Fruit fly (Drosophila melanogaster): ENCODE measurements around the gene Cph.

Cph gene

DNA sequence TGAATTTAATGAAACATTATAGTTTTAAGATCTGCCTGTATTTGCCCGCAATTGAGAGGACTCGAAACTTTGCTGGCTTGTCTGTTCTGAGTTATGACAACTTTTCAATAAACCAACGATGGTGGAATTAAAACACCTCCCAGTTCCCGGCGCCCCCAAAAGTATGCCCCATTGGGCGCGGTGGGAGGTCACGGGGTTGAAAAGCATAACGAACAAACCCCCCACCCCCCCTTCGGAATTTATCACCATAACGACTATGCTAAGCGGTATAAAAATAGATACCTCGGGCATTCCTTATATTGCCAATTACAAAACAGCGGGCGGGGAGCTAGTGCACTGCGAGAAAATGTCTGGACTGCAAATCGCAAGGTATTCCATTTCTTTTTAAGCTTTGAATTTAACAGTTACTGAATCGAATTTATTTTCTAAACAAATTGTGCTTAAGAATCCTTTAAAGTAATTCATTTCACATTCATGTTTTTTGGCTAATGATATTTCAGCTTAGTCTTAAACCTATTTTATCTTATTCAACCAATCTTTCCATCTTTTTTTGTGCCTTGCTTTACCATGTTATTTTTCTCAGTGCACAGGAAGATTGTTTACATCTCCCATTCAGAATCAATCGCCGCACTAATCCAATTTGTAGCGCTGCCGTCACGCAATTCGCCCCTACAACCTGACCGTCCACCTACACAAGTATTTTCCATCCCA is 36.1 kb upstream of the Cph start (continued):
- TF ChIP-seq HLH54F (GFP tag; optimal IDR thresholded peaks at IDR 0.05): peak; percentile 71
- peak; percentile 63 for TF ChIP-seq CG18011 (GFP tag; optimal IDR thresholded peaks at IDR 0.05)
- TF ChIP-seq Xbp1 (GFP tag; optimal IDR thresholded peaks at IDR 0.05): peak; percentile 89
- TF ChIP-seq Hsf (GFP tag; optimal IDR thresholded peaks at IDR 0.05): peak; percentile 90
- TF ChIP-seq oc (tag; optimal IDR thresholded peaks at IDR 0.05): peak; percentile 78
- peak; percentile 76 for TF ChIP-seq CG9215 (GFP tag; IDR thresholded peaks at IDR 0.05)
- TF ChIP-seq B-H2 (GFP tag; optimal IDR thresholded peaks at IDR 0.05): peak; percentile 24
- TF ChIP-seq CG1647 (GFP tag; optimal IDR thresholded peaks at IDR 0.05): no peak
- peak; percentile 87 for TF ChIP-seq dmrt11E (tag; optimal IDR thresholded peaks at IDR 0.05)
- no peak for TF ChIP-seq cg (GFP tag; optimal IDR thresholded peaks at IDR 0.05)
- peak; percentile 64 for TF ChIP-seq CG10462 (GFP tag; optimal IDR thresholded peaks at IDR 0.05)
- no peak for TF ChIP-seq CG1832 (GFP tag; optimal IDR thresholded peaks at IDR 0.05)
- peak; percentile 85 for TF ChIP-seq tx (GFP tag; optimal IDR thresholded peaks at IDR 0.05)
- peak; percentile 68 for TF ChIP-seq CG15011 (GFP tag; optimal IDR thresholded peaks at IDR 0.05)
- TF ChIP-seq CG4707 (GFP tag; optimal IDR thresholded peaks at IDR 0.05): no peak
- peak; percentile 73 for TF ChIP-seq CG30431 (GFP tag; optimal IDR thresholded peaks at IDR 0.05)
- no peak for TF ChIP-seq hb (GFP tag; IDR thresholded peaks at IDR 0.05; ENCODE audit: partially characterized antibody)
- no peak for TF ChIP-seq kay (GFP tag; optimal IDR thresholded peaks at IDR 0.05)
- TF ChIP-seq CG17359 (tag; optimal IDR thresholded peaks at IDR 0.05): peak; percentile 76
- TF ChIP-seq zen2 (GFP tag; IDR thresholded peaks at IDR 0.05; ENCODE audit: partially characterized antibody): no peak
- no peak for TF ChIP-seq h (optimal IDR thresholded peaks at IDR 0.05)
- peak; percentile 66 for TF ChIP-seq CG6254 (GFP tag; optimal IDR thresholded peaks at IDR 0.05)
- peak; percentile 73 for TF ChIP-seq Aef1 (GFP tag; IDR thresholded peaks at IDR 0.05)
- peak; percentile 68 for TF ChIP-seq NC2α (GFP tag; optimal IDR thresholded peaks at IDR 0.05)
- TF ChIP-seq Dll (GFP tag; IDR thresholded peaks at IDR 0.05; ENCODE audit: partially characterized antibody): no peak
- peak; percentile 63 for TF ChIP-seq CG6854 (GFP tag; optimal IDR thresholded peaks at IDR 0.05)
- TF ChIP-seq Hey (tag; optimal IDR thresholded peaks at IDR 0.05): peak; percentile 18
- peak; percentile 49 for TF ChIP-seq slp2 (GFP tag; optimal IDR thresholded peaks at IDR 0.05)
- peak; percentile 90 for TF ChIP-seq disco-r (GFP tag; optimal IDR thresholded peaks at IDR 0.05)
- TF ChIP-seq Sox102F (GFP tag; optimal IDR thresholded peaks at IDR 0.05): peak; percentile 91
- peak; percentile 84 for TF ChIP-seq Xrp1 (GFP tag; IDR thresholded peaks at IDR 0.05)
- TF ChIP-seq CG14014 (GFP tag; IDR thresholded peaks at IDR 0.05): peak; percentile 74
- TF ChIP-seq knrl (GFP tag; IDR thresholded peaks at IDR 0.05; ENCODE audit: partially characterized antibody): no peak
- peak; percentile 64 for TF ChIP-seq Oaz (GFP tag; IDR thresholded peaks at IDR 0.05)
- TF ChIP-seq CG3407 (GFP tag; optimal IDR thresholded peaks at IDR 0.05): peak; percentile 83
- TF ChIP-seq CG2129 (GFP tag; IDR thresholded peaks at IDR 0.05; ENCODE audit: partially characterized antibody): no peak
- TF ChIP-seq CG17361 (GFP tag; IDR thresholded peaks at IDR 0.05): peak; percentile 88
- peak; percentile 78 for TF ChIP-seq Mes4 (GFP tag; optimal IDR thresholded peaks at IDR 0.05)
- no peak for TF ChIP-seq her (GFP tag; optimal IDR thresholded peaks at IDR 0.05)
- TF ChIP-seq Pdp1 (GFP tag; optimal IDR thresholded peaks at IDR 0.05): peak; percentile 66 to 73
- TF ChIP-seq CG12071 (GFP tag; optimal IDR thresholded peaks at IDR 0.05): peak; percentile 40
- no peak for TF ChIP-seq fru (optimal IDR thresholded peaks at IDR 0.05)
- no peak; the same call in 1 of the 2 replicates for TF ChIP-seq GATAe (GFP tag; conservative IDR thresholded peaks at IDR 0.05)
- no peak for TF ChIP-seq lov (optimal IDR thresholded peaks at IDR 0.05)
- no peak for TF ChIP-seq lov (GFP tag; IDR thresholded peaks at IDR 0.05)
- TF ChIP-seq az2 (GFP tag; optimal IDR thresholded peaks at IDR 0.05): peak; percentile 87
- TF ChIP-seq CG4282 (GFP tag; optimal IDR thresholded peaks at IDR 0.05): peak; percentile 63
- peak; percentile 83 for TF ChIP-seq CG9727 (GFP tag; optimal IDR thresholded peaks at IDR 0.05)
- no peak for TF ChIP-seq Doc3 (GFP tag; IDR thresholded peaks at IDR 0.05; ENCODE audit: partially characterized antibody)
- TF ChIP-seq emc (GFP tag; optimal IDR thresholded peaks at IDR 0.05): no peak
